Fruit fly (Drosophila melanogaster) whole organism, embryonic: ENCODE measurements around the gene CG15034.

Source experiments
- Ada2b ChIP-seq: fragments of 200-800 bp; sonication (Bioruptor generic); IDR thresholded peaks from 2 replicates; pipeline ENCODE4 v1.3.6; 2022; ENCODE audit warnings: missing biosample characterization, missing genetic modification characterization
- CG10209 ChIP-seq: fragments of 200-800 bp; sonication (Bioruptor generic); optimal IDR thresholded peaks from 3 replicates; lab custom pipeline; 2017; ENCODE audit warnings: missing biosample characterization, mild to moderate bottlenecking, missing genetic modification characterization, missing genetic modification reagents
- CG1024 ChIP-seq: fragments of 200-800 bp; sonication (Bioruptor generic); IDR thresholded peaks from 2 replicates; pipeline ENCODE4 v1.3.6; 2022; ENCODE audit warnings: missing biosample characterization, missing genetic modification characterization
- CG10321 ChIP-seq: fragments of 200-800 bp; sonication (Bioruptor generic); IDR thresholded peaks from 2 replicates; pipeline ENCODE4 v1.3.6; 2022; ENCODE audit warnings: missing biosample characterization, missing genetic modification characterization
- CG1233 ChIP-seq: fragments of 200-800 bp; sonication (Bioruptor generic); optimal IDR thresholded peaks from 4 replicates; lab custom pipeline; 2018; ENCODE audit warnings: missing biosample characterization, mild to moderate bottlenecking, missing genetic modification characterization
- CG13123 ChIP-seq: fragments of 200-800 bp; sonication (Bioruptor generic); optimal IDR thresholded peaks from 2 replicates; lab custom pipeline; 2016; ENCODE audit warnings: missing biosample characterization, missing genetic modification characterization
- CG13894 ChIP-seq: fragments of 200-800 bp; sonication (Bioruptor generic); optimal IDR thresholded peaks from 3 replicates; lab custom pipeline; 2018; ENCODE audit warnings: missing biosample characterization, mild to moderate bottlenecking, missing genetic modification characterization, moderate library complexity
- CG14050 ChIP-seq: fragments of 200-800 bp; sonication (Bioruptor generic); IDR thresholded peaks from 3 replicates; pipeline ENCODE4 v1.3.6; 2022; ENCODE audit warnings: missing biosample characterization, missing genetic modification characterization
- CG14860 ChIP-seq: fragments of 200-800 bp; sonication (Bioruptor generic); IDR thresholded peaks from 3 replicates; pipeline ENCODE4 v1.3.6; 2022; ENCODE audit warnings: missing biosample characterization, missing genetic modification characterization; ENCODE audit not compliant: partially characterized antibody
- CG15514 ChIP-seq: fragments of 200-800 bp; sonication (Bioruptor generic); optimal IDR thresholded peaks from 3 replicates; lab custom pipeline; 2017; ENCODE audit warnings: missing biosample characterization, missing genetic modification characterization, mild to moderate bottlenecking, moderate library complexity, missing genetic modification reagents
- CG15696 ChIP-seq: fragments of 200-800 bp; sonication (Bioruptor generic); optimal IDR thresholded peaks from 2 replicates; lab custom pipeline; 2019; ENCODE audit warnings: missing biosample characterization, mild to moderate bottlenecking, missing genetic modification characterization, moderate library complexity
- CG17186 ChIP-seq: fragments of 200-800 bp; sonication (Bioruptor generic); optimal IDR thresholded peaks from 3 replicates; lab custom pipeline; 2017; ENCODE audit warnings: missing biosample characterization, missing genetic modification reagents, missing genetic modification characterization
- CG17829 ChIP-seq: fragments of 200-800 bp; optimal IDR thresholded peaks from 2 replicates; lab custom pipeline; 2019; ENCODE audit warnings: missing biosample characterization, mild to moderate bottlenecking, missing genetic modification characterization, moderate library complexity
- CG2199 ChIP-seq: fragments of 200-800 bp; sonication (Bioruptor generic); IDR thresholded peaks from 3 replicates; pipeline ENCODE4 v1.3.6; 2022; ENCODE audit warnings: missing biosample characterization, missing genetic modification characterization
- CG2678 ChIP-seq: fragments of 200-800 bp; sonication (Bioruptor generic); optimal IDR thresholded peaks from 3 replicates; lab custom pipeline; 2019; ENCODE audit warnings: missing biosample characterization, mild to moderate bottlenecking, missing genetic modification characterization, moderate library complexity
- CG33213 ChIP-seq: fragments of 200-800 bp; sonication (Bioruptor generic); optimal IDR thresholded peaks from 3 replicates; lab custom pipeline; 2016; ENCODE audit warnings: missing biosample characterization, missing genetic modification characterization
- CG43689 ChIP-seq: fragments of 200-800 bp; sonication (Bioruptor generic); IDR thresholded peaks from 2 replicates; pipeline ENCODE4 v1.3.6; 2022; ENCODE audit warnings: missing biosample characterization, missing genetic modification characterization
- CG4854 ChIP-seq: fragments of 200-800 bp; sonication (Bioruptor generic); optimal IDR thresholded peaks from 2 replicates; lab custom pipeline; 2016; ENCODE audit warnings: missing biosample characterization, missing genetic modification characterization, inconsistent platforms
- CG6654 ChIP-seq: fragments of 200-800 bp; sonication (Bioruptor generic); optimal IDR thresholded peaks from 2 replicates; lab custom pipeline; 2017; ENCODE audit warnings: missing biosample characterization, mild to moderate bottlenecking, missing genetic modification characterization
- CG6683 ChIP-seq: fragments of 200-800 bp; sonication (Bioruptor generic); optimal IDR thresholded peaks from 2 replicates; lab custom pipeline; 2017; ENCODE audit warnings: missing biosample characterization, mild to moderate bottlenecking, missing genetic modification characterization, missing genetic modification reagents
- CG6689 ChIP-seq: fragments of 200-800 bp; sonication (Bioruptor generic); IDR thresholded peaks from 2 replicates; pipeline ENCODE4 v1.3.6; 2022; ENCODE audit warnings: missing biosample characterization, missing genetic modification characterization
- CG6791 ChIP-seq: fragments of 200-800 bp; sonication (Bioruptor generic); IDR thresholded peaks from 3 replicates; pipeline ENCODE4 v1.3.6; 2022; ENCODE audit warnings: missing biosample characterization, missing genetic modification characterization; ENCODE audit not compliant: partially characterized antibody
- CG7372 ChIP-seq: fragments of 200-800 bp; sonication (Bioruptor generic); IDR thresholded peaks from 2 replicates; pipeline ENCODE4 v1.3.6; 2022; ENCODE audit warnings: missing biosample characterization, missing genetic modification characterization
- CG9932 ChIP-seq: fragments of 200-800 bp; sonication (Bioruptor generic); IDR thresholded peaks from 2 replicates; pipeline ENCODE4 v1.3.6; 2022; ENCODE audit warnings: missing biosample characterization, missing genetic modification characterization
- CTCF ChIP-seq: fragments of 200-800 bp; sonication (Bioruptor generic); optimal IDR thresholded peaks from 2 replicates; lab custom pipeline; 2017; ENCODE audit warnings: missing biosample characterization, mild to moderate bottlenecking, missing genetic modification characterization, moderate library complexity
- E2f2 ChIP-seq: fragments of 200-800 bp; sonication (Bioruptor generic); IDR thresholded peaks from 2 replicates; pipeline ENCODE4 v1.3.6; 2022; ENCODE audit warnings: missing biosample characterization, missing genetic modification characterization
- Eip74EF ChIP-seq, 2 experiments: fragments of 200-800 bp in 1 of 2; fragments of >200 bp in 1 of 2; sonication (Bioruptor generic) in 1 of 2; optimal IDR thresholded peaks; 2 replicates each; lab custom pipeline; 2017 to 2019; ENCODE audit warnings: missing biosample characterization in 2 of 2, missing genetic modification characterization in 2 of 2, mild to moderate bottlenecking in 1 of 2, moderate library complexity in 1 of 2
- Hmr ChIP-seq: fragments of 200-800 bp; sonication (Bioruptor generic); optimal IDR thresholded peaks from 3 replicates; lab custom pipeline; 2017; ENCODE audit warnings: mild to moderate bottlenecking, missing biosample characterization, missing genetic modification reagents, missing genetic modification characterization
- Lim3 ChIP-seq: fragments of 200-800 bp; sonication (Bioruptor generic); IDR thresholded peaks from 2 replicates; pipeline ENCODE4 v1.3.6; 2022; ENCODE audit warnings: missing biosample characterization, missing genetic modification characterization
- Nf-YB ChIP-seq: fragments of 200-800 bp; sonication (Bioruptor generic); optimal IDR thresholded peaks from 3 replicates; lab custom pipeline; 2019; ENCODE audit warnings: missing biosample characterization, mild to moderate bottlenecking, missing genetic modification characterization, moderate library complexity
- Ptx1 ChIP-seq: fragments of 200-800 bp; sonication (Bioruptor generic); IDR thresholded peaks from 2 replicates; pipeline ENCODE4 v1.3.6; 2022; ENCODE audit warnings: missing biosample characterization, missing genetic modification characterization
- Stat92E ChIP-seq, 3 experiments: fragments of >200 bp in 2 of 3; fragments of 200-800 bp in 1 of 3; sonication (Bioruptor generic) in 1 of 3; optimal IDR thresholded peaks; 2 replicates each; lab custom pipeline; 2017 to 2019; ENCODE audit warnings: missing biosample characterization in 3 of 3, missing genetic modification characterization in 3 of 3, mild to moderate bottlenecking in 1 of 3, moderate library complexity in 1 of 3
- aop ChIP-seq: fragments of 200-800 bp; sonication (Bioruptor generic); IDR thresholded peaks from 2 replicates; pipeline ENCODE4 v1.3.6; 2022; ENCODE audit warnings: missing biosample characterization, missing genetic modification characterization
- cad ChIP-seq: fragments of >200 bp; optimal IDR thresholded peaks from 2 replicates; lab custom pipeline; 2017; ENCODE audit warnings: missing biosample characterization, missing genetic modification characterization
- chinmo ChIP-seq: fragments of 200-800 bp; sonication (Bioruptor generic); IDR thresholded peaks from 4 replicates; pipeline ENCODE4 v1.3.6; 2022; ENCODE audit warnings: missing biosample characterization, missing genetic modification characterization; ENCODE audit not compliant: partially characterized antibody
- ci ChIP-seq: fragments of 200-800 bp; sonication (Bioruptor generic); IDR thresholded peaks from 3 replicates; pipeline ENCODE4 v1.3.6; 2022; ENCODE audit warnings: missing biosample characterization, missing genetic modification characterization
- crp ChIP-seq, 2 experiments: fragments of 200-800 bp; sonication (Bioruptor generic); optimal IDR thresholded peaks; 2 replicates in 1 of 2; 3 replicates in 1 of 2; lab custom pipeline; 2017; ENCODE audit warnings: missing biosample characterization in 2 of 2, missing genetic modification characterization in 2 of 2, mild to moderate bottlenecking in 1 of 2, moderate library complexity in 1 of 2
- da ChIP-seq: fragments of 200-800 bp; sonication (Bioruptor generic); optimal IDR thresholded peaks from 2 replicates; lab custom pipeline; 2016; ENCODE audit warnings: missing biosample characterization, missing genetic modification characterization
- dati ChIP-seq: fragments of 200-800 bp; sonication (Bioruptor generic); IDR thresholded peaks from 2 replicates; pipeline ENCODE4 v1.3.6; 2022; ENCODE audit warnings: missing biosample characterization, missing genetic modification characterization
- exex ChIP-seq: fragments of 200-800 bp; sonication (Bioruptor generic); optimal IDR thresholded peaks from 4 replicates; lab custom pipeline; 2018; ENCODE audit warnings: missing biosample characterization, mild to moderate bottlenecking, missing genetic modification characterization, moderate library complexity
- eyg ChIP-seq: fragments of 200-800 bp; sonication (Bioruptor generic); optimal IDR thresholded peaks from 3 replicates; lab custom pipeline; 2016; ENCODE audit warnings: missing biosample characterization, missing genetic modification characterization
- fru ChIP-seq: fragments of >200 bp; optimal IDR thresholded peaks from 2 replicates; lab custom pipeline; 2017
- ham ChIP-seq: fragments of 200-800 bp; sonication (Bioruptor generic); IDR thresholded peaks from 2 replicates; pipeline ENCODE4 v1.3.6; 2022; ENCODE audit warnings: missing biosample characterization, missing genetic modification characterization
- insv ChIP-seq, 2 experiments: fragments of 200-800 bp; sonication (Bioruptor generic); optimal IDR thresholded peaks; 3 replicates each; lab custom pipeline; 2016 to 2018; ENCODE audit warnings: missing biosample characterization in 2 of 2, missing genetic modification characterization in 2 of 2
- nerfin-2 ChIP-seq: fragments of 200-800 bp; sonication (Bioruptor generic); IDR thresholded peaks from 2 replicates; pipeline ENCODE4 v1.3.6; 2022; ENCODE audit warnings: missing biosample characterization, missing genetic modification characterization; ENCODE audit not compliant: partially characterized antibody
- slbo ChIP-seq: fragments of 200-800 bp; sonication (Bioruptor generic); IDR thresholded peaks from 2 replicates; pipeline ENCODE4 v1.3.6; 2022; ENCODE audit warnings: missing biosample characterization, missing genetic modification characterization
- tap ChIP-seq: fragments of 200-800 bp; optimal IDR thresholded peaks from 3 replicates; lab custom pipeline; 2019; ENCODE audit warnings: missing biosample characterization, mild to moderate bottlenecking, missing genetic modification characterization, moderate library complexity
- tll ChIP-seq, 2 experiments: fragments of 200-800 bp in 1 of 2; fragments of >200 bp in 1 of 2; sonication (Bioruptor generic) in 1 of 2; optimal IDR thresholded peaks; 2 replicates each; lab custom pipeline; 2017 to 2019; ENCODE audit warnings: missing biosample characterization in 2 of 2, missing genetic modification characterization in 2 of 2, mild to moderate bottlenecking in 1 of 2, moderate library complexity in 1 of 2
- vvl ChIP-seq: fragments of 200-800 bp; sonication (Bioruptor generic); IDR thresholded peaks from 2 replicates; pipeline ENCODE4 v1.3.6; 2022; ENCODE audit warnings: missing biosample characterization, missing genetic modification characterization

Gene CG15034

DNA sequence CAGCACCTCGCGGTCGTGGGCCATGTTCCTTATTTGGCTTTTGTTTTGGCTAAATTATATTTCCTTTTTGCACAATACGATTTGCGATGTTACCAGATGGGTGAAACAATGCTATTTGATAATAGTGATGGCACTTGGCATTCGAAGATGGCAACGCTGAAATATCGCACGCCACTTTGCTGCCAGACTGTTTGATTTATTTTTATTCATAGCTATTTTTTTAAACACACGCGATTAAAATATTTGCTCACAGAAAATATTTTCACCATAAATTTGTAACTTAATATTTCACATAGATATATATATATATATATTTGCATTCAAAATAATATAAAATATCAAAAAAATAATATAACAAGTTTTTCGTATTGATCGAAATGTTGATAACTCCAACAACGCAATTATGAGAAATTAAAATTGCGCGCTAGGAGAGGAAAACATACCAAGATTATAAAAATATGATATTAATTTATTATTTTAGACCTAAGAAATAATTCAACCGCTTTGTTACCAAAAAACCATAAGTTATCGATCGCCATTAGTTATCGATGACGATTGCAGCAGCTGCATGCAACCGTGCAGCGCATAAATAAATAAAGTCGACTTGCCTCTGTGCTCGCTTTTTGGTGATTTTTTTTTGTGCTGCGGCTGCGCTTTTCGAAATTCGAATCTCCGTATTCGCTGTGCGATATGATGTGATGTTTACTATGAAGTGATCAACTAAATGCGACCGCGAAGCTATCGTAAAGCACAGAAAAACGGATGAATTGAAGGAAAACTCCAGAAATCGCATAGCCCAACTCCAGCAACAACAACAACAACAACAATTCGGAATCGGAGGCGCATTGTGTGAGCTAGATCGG lies 23.4 kb downstream of the CG15034 start, which contains the start of the genes Atg5 and Dok (continued):
- TF ChIP-seq CG2199 (GFP tag; lab: Robert Waterston, UW), result no peak
- no peak for TF ChIP-seq CG13123 (GFP tag; lab: Kevin White, UChicago)
- no peak for TF ChIP-seq crp (GFP tag; optimal IDR thresholded peaks at IDR 0.05; lab: Kevin White, UChicago)
- peak; percentile 20 for TF ChIP-seq CG2678 (tag; lab: Kevin White, UChicago)
- TF ChIP-seq CG9932 (GFP tag; lab: Robert Waterston, UW), result peak; percentile 70
- no peak for TF ChIP-seq CG7372 (GFP tag; lab: Robert Waterston, UW)
- TF ChIP-seq CG1024 (GFP tag; lab: Robert Waterston, UW), result 0 out of 2 replicates have a peak, but pooled peaks have one; percentile 18
- peak; percentile 72 for TF ChIP-seq slbo
- TF ChIP-seq CG13894 (tag; lab: Kevin White, UChicago), result peak; percentile 5
- TF ChIP-seq Ada2b (GFP tag; lab: Robert Waterston, UW), result no peak
- no peak for TF ChIP-seq aop (GFP tag; lab: Robert Waterston, UW)
- TF ChIP-seq vvl (GFP tag; lab: Robert Waterston, UW), result no peak
- TF ChIP-seq CG6689 (GFP tag; lab: Robert Waterston, UW), result no peak
- no peak for TF ChIP-seq CG17186
- TF ChIP-seq CG15514 (GFP tag; lab: Kevin White, UChicago), result peak; percentile 43
- TF ChIP-seq CG6791, result peak; percentile 67
- peak; percentile 53 for TF ChIP-seq CG17829 (tag; lab: Kevin White, UChicago)
- TF ChIP-seq ci (GFP tag; lab: Robert Waterston, UW), result 0 out of 3 replicates have a peak, but pooled peaks have one; percentile 24
- TF ChIP-seq chinmo (GFP tag; lab: Robert Waterston, UW), result 0 out of 4 replicates have a peak, but pooled peaks have one; percentile 62
- TF ChIP-seq CG10321 (GFP tag; lab: Robert Waterston, UW), result no peak
- TF ChIP-seq cad (GFP tag; lab: Kevin White, UChicago), result no peak
- no peak for TF ChIP-seq CG14050 (GFP tag; lab: Robert Waterston, UW)
- TF ChIP-seq CG33213 (GFP tag; lab: Kevin White, UChicago), result peak; percentile 29
- TF ChIP-seq CTCF, result no peak
- TF ChIP-seq Eip74EF (GFP tag; optimal IDR thresholded peaks at IDR 0.05; lab: Kevin White, UChicago), result no peak
- no peak for TF ChIP-seq tll (GFP tag; optimal IDR thresholded peaks at IDR 0.05; lab: Kevin White, UChicago)
- TF ChIP-seq CG10209 (GFP tag; lab: Kevin White, UChicago), result peak; percentile 18
- TF ChIP-seq CG6654 (GFP tag; lab: Kevin White, UChicago), result no peak
- TF ChIP-seq CG15696 (tag; lab: Kevin White, UChicago), result peak; percentile 21
- no peak for TF ChIP-seq exex
- TF ChIP-seq Stat92E (GFP tag; optimal IDR thresholded peaks at IDR 0.05; lab: Kevin White, UChicago), result no peak
- TF ChIP-seq CG4854 (GFP tag; lab: Kevin White, UChicago), result no peak
- TF ChIP-seq insv (GFP tag; optimal IDR thresholded peaks at IDR 0.05; lab: Kevin White, UChicago), result no peak
- TF ChIP-seq dati (GFP tag; lab: Robert Waterston, UW), result no peak
- TF ChIP-seq eyg, result no peak
- peak; percentile 65 for TF ChIP-seq Hmr (GFP tag; lab: Kevin White, UChicago)
- TF ChIP-seq nerfin-2, result peak; percentile 16; the same call in 1 of the 2 replicates
- peak; percentile 52 for TF ChIP-seq Ptx1 (GFP tag; lab: Robert Waterston, UW)
- TF ChIP-seq da (GFP tag; lab: Kevin White, UChicago), result no peak
- no peak for TF ChIP-seq CG6683 (GFP tag; lab: Kevin White, UChicago)
- TF ChIP-seq fru (lab: Kevin White, UChicago), result no peak
- TF ChIP-seq Nf-YB, result peak; percentile 25
- TF ChIP-seq CG14860, result 0 out of 3 replicates have a peak, but pooled peaks have one; percentile 53
- no peak for TF ChIP-seq CG1233 (GFP tag; lab: Kevin White, UChicago)
- TF ChIP-seq tap (tag; lab: Kevin White, UChicago), result no peak
- TF ChIP-seq ham (GFP tag; lab: Robert Waterston, UW), result no peak
- peak; percentile 32; the same call in 1 of the 2 replicates for TF ChIP-seq E2f2
- no peak for TF ChIP-seq CG43689 (GFP tag; lab: Robert Waterston, UW)
- no peak for TF ChIP-seq Lim3 (GFP tag; lab: Robert Waterston, UW)
